Worm (Caenorhabditis elegans): ENCODE data around the gene srbc-20.

DNA sequence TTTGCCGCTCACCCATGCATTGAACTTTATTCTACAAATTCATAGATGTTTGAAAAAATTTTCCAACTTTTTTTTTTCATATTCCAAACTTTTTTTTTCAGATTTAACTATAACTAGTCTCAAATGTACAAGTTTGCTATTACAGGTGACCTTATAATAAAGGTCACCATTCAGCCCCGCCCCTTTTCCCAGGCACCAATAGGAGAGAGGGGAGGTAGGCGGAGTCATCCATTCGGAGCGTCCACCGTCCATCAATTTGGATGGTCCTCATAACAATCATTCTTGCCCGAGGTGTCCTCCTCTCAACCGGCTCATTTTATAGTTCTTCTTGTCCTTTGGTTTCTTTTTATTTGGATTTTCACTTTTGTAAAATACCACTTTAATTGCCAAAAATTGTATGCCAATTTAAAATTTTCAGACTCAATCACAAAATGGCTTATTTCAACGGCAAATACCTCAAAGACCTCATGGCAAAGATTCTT lies 41.0 kb downstream of the srbc-20 start, which contains the start of gene Y5H2B.3:
- TF ChIP-seq flt-1 (GFP tag; IDR thresholded peaks at IDR 0.05) (no peak), klf-2 (GFP tag; conservative IDR thresholded peaks at IDR 0.05) (no peak)

All from whole organism, midembryonic.